Fruit fly (Drosophila melanogaster) S2 (cell line): ENCODE results near the gene CCT6.
A peak's percentile ranks its signal among the peaks of the same experiment; 100 is the strongest.

Experiments
- CG8478 ChIP-seq: fragments of >200 bp; optimal IDR thresholded peaks from 2 replicates; lab custom pipeline; 2018
- CTCF ChIP-seq, 2 experiments: fragments of >200 bp; optimal IDR thresholded peaks; 2 replicates each; lab custom pipeline; 2018

Gene CCT6

DNA sequence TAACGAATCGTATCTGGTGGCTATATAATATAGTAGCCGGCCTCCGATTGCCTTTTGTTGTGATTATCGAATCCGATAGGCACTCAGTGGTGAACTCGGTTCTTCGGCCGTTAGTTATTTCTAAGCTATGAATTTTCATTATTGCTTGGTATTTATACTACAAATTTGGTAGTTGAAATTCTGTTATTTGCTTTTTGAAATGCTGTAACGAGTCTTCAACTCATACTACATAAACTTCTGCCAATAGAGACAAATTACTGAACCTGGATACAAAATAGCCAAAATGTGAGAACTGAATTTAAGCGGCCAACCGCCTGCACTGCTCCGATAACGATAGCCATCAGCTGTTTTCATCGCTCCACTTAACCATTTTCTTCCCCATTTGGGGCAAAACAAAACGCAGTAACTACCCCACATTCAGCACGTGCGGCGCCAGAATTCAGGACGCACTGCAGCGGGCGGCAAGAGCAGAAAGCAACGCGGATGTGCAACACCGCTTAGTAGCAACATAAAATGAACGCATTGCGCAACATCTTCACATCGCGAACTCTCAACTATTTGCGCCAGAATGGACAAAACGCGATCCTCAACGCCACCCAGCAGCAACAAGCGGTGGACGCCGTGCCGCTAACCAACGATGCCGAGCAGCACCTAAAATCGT, 7.4 kb upstream of the CCT6 start, which contains the start of the genes CG11679 and CG8206:
CG11679 (minus strand) TSS at position 65 of the 661 bp plus-strand sequence.
CG8206 (plus strand) TSS at position 341 of the 661 bp plus-strand sequence.
- no peak for TF ChIP-seq CTCF (optimal IDR thresholded peaks at IDR 0.05; lab: Kevin White, UChicago)
- no peak for TF ChIP-seq CG8478

DNA sequence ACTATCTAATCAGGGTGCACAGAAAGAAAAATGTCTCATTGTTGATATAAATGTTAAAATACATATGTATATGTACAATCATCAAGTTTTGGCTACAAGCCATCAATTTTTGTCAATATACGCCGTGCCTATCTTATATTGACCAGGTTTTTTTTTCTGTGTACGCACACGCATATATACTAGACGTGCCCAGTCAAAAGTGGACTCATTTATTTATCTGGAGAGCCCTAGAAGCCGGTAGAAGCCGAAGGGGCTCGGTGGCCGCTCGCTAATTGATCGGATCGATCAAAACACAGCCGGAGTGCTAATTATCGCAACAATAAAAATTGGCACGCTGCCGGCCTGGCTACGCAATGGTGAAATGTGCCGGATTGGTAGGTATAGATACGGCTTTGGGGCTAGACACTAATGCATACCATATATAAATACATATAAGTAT, 6.1 kb upstream of the CCT6 start:
- no peak for TF ChIP-seq CG8478
- no peak for TF ChIP-seq CTCF (optimal IDR thresholded peaks at IDR 0.05; lab: Kevin White, UChicago)

DNA sequence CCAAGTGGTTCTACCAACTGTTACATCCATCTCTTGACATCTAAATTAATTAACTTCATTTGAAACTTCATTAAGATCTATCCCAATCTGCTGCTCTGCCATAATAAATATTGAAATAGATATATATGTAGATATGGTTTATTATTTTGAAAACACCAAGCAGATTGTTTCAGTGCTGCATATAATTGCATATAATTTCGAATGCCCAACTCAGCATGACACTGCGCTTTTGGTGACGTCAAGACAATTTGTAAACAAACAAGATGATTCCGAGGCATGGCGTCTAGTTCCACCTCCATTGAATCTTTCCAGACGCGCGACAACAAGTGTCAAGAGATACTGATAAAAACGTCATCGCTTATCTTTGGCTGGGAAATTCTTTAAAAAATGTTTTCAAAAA, 5.6 kb upstream of the CCT6 start:
- TF ChIP-seq CG8478: no peak
- no peak for TF ChIP-seq CTCF (optimal IDR thresholded peaks at IDR 0.05; lab: Kevin White, UChicago)

DNA sequence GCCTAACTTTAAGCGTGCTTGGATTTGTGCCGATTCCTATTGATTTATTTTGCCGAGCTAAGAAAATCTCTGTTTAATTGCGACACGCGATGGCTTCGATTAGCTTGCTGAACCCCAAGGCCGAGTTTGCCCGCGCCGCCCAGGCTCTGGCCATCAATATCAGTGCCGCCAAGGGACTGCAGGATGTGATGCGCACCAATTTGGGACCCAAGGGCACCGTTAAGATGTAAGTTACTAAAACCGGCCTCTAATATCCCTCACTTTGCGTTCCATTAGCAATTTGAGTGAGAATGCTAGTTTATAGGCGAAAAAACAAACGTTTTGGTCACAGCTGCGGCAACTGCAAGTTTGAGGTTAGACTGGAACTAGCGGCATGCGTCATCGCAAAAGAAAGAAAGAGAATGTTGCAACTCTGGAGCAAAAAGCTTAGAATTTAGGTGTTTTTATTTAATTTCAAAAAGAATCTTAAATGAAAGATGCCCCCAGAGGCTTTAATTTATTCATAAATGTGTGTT, 291 bp downstream of the CCT6 start:
- TF ChIP-seq CTCF (optimal IDR thresholded peaks at IDR 0.05; lab: Kevin White, UChicago): no peak
- no peak for TF ChIP-seq CG8478

DNA sequence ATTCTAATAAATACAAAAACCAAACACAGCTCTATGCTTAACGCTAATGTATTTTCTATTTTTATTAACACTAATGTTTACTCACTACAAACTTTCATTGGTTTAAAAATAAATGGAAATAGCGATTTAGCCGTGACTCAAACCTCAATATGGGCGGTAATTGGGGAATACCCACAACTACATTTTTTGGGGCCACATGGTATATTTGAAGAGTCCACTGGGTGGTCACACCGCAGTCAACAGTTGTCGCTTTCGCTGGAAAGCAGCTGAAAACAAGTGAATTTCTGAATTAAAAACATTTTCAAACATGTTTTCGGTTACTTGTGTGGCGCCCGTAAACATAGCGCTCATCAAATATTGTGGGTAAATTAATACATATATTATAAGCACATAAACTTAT, 2.5 kb downstream of the CCT6 start, which contains the start of gene Mvd:
Mvd (plus strand) TSS at position 222 of the 400 bp plus-strand sequence.
- TF ChIP-seq CG8478 (no peak), CTCF (optimal IDR thresholded peaks at IDR 0.05; lab: Kevin White, UChicago) (peak in 1 of 2 experiments; percentile 45)

DNA sequence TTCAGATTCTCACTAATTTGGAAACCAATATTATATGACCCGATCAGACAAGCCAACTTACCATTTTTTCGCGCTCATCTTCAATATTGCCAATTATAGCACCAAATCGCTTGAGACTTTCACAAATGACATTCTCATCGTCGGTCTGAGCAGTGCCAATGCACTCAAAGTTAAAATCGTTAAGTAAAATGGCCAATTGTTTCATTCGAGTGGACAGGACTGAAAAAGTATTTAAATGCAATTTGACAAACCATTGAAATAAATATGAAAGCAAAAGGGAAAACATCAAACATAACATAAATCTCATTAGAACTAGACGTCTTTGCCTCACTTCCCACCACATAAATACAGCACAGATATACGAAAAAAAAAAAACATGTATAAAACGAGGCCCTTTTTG, 9.6 kb downstream of the CCT6 start, which contains the start of gene CG8260:
CG8260 (plus strand) TSS at position 301 of the 400 bp plus-strand sequence.
- TF ChIP-seq CG8478 (no peak), CTCF (optimal IDR thresholded peaks at IDR 0.05; lab: Kevin White, UChicago) (no peak)

DNA sequence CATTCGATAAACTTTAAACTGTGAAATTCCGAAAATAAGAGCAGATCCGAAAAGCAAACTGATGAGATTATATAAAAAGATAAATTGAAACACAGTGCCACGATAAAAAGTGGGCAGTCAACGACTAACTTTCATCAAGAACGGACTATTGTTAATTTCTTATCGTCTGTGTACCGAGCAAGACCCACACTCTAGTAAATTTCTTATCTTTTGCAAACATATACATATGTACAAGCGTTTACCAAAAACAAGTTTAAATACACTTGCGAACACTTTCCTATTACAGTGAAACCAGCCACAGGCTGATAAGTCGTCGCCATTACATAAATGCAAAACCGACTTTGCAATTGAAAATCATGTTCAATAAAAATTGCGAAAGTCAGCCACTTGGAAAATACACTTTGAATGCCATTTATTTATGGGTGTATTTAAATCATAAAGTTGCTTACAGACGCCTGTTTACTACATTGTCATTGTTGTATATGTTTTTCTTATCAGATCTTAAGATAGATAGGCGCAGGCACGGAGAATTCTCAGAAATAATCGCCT, 12.3 kb downstream of the CCT6 start:
- TF ChIP-seq CTCF (optimal IDR thresholded peaks at IDR 0.05; lab: Kevin White, UChicago) (no peak), CG8478 (no peak)

DNA sequence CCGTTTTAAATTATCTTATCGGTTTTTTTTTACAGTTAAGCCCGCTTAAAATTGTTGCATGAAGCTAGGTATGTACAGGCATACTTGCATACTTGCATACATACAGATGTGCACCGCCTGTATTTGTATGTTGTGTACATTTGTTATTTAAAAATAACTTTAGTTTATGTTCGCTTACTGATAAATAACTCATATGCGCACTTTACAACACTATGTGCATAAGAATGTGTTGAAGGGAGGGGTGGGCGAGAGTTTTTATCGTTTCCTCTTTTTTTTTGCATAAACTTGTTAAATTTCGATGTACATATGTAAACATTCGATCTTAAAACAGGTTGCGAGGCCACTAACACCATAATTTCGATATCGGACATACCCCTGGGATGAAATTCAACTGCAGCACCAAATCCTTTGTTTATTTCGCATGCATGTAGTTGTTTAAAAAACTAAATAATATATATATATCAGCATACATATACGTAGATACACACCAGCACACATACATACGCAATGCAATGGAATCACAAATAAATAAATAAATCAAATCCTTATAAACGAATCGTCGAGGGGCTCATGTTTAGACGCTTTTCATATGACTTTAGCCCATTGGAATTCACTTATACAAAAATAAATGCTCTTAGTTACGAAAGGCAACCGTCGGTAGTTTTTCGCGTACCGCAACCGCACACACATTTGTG, 13.5 kb downstream of the CCT6 start:
- TF ChIP-seq CG8478: no peak
- no peak for TF ChIP-seq CTCF (optimal IDR thresholded peaks at IDR 0.05; lab: Kevin White, UChicago)

DNA sequence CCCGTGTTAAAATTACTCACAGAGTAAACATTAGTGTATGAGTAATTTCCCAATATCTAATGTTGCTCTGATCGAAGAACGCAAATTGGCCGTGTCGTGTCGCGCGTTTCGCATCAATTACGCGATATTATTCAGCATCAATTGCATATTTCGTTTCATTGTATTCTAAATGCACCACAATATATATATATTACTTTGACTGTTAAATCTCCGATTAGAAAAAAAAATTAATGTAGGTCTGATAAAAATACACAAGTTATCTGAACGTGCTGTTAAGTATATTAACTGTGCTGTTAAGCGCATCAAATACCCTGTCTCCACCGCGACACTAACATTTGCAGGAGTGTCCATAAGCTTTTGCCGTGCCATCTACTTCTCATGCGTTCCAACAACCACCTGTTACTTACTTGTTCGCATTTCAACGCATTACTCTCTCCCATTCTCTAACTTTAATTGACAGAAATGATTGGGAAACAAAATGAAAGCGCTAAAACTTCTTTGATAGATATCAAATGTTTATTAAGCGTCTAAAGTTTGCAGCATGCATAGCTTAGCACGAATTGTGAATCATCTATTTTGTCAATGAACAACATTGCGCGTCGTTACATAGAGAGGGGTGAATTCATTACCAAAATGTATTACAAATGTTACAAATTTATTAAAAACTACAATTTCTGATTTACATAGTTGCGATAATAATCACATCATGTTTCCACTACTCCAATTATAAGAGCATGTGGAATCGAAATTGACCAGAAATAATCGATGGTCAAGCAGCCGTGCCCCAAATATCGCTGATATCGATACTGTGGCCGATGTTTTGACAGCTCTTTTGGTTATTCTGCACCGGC, 14.2 kb downstream of the CCT6 start, which contains the start of the genes Graf and mRpL3:
Graf (minus strand) TSS at position 287 of the 851 bp plus-strand sequence.
mRpL3 (plus strand) TSS at position 802 of the 851 bp plus-strand sequence.
- TF ChIP-seq CTCF (optimal IDR thresholded peaks at IDR 0.05; lab: Kevin White, UChicago): peak in 1 of 2 experiments; percentile 21
- no peak for TF ChIP-seq CG8478

DNA sequence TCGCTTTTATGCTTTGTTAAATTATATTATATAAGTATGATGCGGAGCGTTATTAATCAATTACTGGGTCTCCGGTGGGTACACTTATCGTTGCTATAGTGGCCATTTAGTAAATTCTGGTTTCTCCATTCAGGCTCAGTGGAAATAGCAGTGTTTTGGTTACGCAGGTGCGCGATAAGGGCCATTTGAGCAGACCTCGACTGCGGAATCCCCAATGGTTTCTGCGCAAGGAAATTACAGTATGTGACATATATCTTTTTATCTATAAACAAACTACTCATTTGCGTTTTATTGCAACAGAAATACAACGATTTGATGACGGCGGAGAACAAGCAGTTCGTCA, 14.8 kb downstream of the CCT6 start:
- TF ChIP-seq CTCF (optimal IDR thresholded peaks at IDR 0.05; lab: Kevin White, UChicago) (no peak), CG8478 (no peak)

DNA sequence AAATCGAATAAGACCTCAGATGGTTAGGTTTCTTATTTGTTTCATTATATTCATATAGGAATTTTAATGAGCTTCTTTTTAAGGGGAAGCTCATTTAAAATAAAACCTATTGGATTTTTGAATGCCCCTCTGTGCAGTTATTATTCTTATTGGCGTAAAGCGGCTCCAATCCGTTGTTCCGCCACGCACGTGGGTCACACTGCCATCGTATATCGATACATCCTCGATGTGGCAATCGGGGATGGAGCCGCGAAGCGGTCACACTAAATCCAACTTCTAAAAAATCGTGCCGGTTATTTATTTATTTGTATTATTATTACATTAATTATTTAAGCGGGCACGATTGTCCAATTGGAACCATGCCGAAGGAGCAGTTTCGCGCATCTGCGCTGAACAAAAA, 16.3 kb downstream of the CCT6 start, which contains the start of gene Polr3A:
Polr3A (plus strand) TSS at position 234 of the 400 bp plus-strand sequence.
- TF ChIP-seq CG8478 (no peak), CTCF (optimal IDR thresholded peaks at IDR 0.05; lab: Kevin White, UChicago) (no peak)

DNA sequence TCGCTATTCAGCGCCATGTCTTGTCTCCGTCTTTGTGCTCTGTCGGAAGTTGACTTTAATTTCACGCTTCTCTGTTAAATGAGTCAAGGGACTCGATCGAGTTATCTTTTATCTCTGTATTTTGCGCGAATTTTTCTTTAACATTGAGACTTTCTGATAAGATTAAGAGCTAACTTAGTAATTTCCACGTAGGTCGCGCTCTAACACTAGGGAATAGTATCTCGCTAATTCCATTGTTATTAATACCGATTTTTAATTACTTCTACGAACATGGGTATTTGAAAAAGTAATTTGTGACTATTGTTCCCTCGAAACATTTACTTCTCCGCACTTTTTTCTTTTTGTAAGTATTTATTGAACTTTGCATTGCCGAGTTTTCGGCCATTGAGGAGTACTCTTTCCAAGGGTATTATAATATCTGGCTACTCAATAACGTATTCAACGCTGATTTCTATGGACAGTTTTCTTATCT, 20.0 kb downstream of the CCT6 start, which contains the start of gene CG8952:
CG8952 (minus strand) TSS at position 51 of the 472 bp plus-strand sequence.
- TF ChIP-seq CTCF (optimal IDR thresholded peaks at IDR 0.05; lab: Kevin White, UChicago) (no peak), CG8478 (no peak)

DNA sequence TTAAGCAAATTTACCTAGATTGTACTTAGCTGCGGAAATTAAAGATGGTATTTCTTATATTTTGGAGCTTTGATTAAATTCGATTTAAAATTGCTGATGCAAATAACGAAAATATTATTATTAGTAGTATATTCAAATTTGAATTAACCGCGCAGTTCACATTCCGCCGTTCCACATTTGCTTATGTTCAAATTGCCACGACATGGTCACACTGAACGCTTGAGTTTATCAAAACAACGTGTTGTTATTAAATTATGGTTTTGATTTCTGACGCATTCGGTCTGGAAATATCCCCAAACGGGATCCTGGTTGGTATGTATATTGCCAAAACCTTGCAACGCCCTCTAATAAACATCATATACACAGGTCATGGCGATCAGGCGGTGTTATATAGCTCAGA, 23.0 kb downstream of the CCT6 start, which contains the start of gene CG33172:
CG33172 (plus strand) TSS at position 208 of the 400 bp plus-strand sequence.
- TF ChIP-seq CTCF (optimal IDR thresholded peaks at IDR 0.05; lab: Kevin White, UChicago): no peak
- no peak for TF ChIP-seq CG8478

DNA sequence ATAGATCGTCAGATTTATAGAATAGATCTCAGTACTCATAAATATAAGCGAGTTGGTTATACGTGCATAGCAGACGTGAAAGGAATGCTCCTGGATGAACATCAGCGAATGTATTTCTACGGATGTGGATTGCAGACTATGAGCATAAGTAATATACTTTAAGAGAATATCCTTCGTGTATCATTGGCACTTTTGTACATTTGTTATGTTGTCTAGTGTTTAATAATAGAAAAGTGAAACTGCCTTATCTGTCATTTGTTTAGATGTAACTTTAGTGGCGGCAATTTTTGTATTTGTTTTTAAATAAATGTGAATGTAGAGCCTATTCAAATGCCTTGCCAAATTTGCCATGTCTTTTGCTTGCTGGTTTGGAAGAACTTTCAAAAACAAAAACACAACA, 26.2 kb downstream of the CCT6 start, which contains the start of gene CG43672:
CG43672 (plus strand) TSS at position 301 of the 400 bp plus-strand sequence.
- TF ChIP-seq CTCF (optimal IDR thresholded peaks at IDR 0.05; lab: Kevin White, UChicago): no peak
- TF ChIP-seq CG8478: no peak
